Fruit fly (Drosophila melanogaster): ENCODE data around the gene Arp6.

- TF ChIP-seq CTCF (optimal IDR thresholded peaks at IDR 0.05) (no peak), CG8478 (optimal IDR thresholded peaks at IDR 0.05) (no peak)
Measured at dm6 chrX:15740881-15741280, 4.0 kb upstream of the Arp6 start.

All from S2 (cell line).